Worm (Caenorhabditis elegans): Measurements from ENCODE around the gene glt-6.

DNA sequence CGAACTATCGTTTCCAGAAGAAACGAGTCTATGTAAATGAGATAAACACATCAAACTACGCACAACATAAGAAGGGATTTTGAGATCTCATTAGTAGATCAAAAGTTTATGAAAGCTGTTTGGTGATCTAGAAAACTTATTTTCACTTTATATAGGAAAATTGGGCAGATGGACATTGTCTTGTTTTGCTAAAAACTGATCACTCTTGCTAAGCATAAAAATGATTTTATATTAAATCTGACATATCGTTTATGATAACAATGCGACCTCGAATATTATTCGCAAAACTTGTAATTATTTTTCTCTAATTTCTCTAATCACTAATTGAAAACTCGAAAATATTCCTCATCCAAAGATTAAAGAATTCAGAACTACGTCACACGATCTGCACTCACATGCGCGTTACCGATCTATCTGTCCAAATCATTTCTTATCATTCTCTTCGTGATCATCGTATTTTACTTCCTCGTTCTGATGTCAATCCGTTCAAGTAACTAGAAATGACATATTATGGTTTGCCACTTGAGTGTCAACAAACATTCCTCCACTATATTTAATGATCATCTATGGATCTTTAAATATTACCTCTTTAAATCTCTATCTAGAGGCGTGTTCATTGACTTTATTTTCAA lies 33.5 kb upstream of the glt-6 start, which contains the start of gene F55G1.7:
- TF ChIP-seq fax-1 (tag; optimal IDR thresholded peaks at IDR 0.05) (no peak), rnt-1 (tag; optimal IDR thresholded peaks at IDR 0.05) (no peak), ama-1 (optimal IDR thresholded peaks at IDR 0.05) (no peak), fkh-10 (GFP tag; optimal IDR thresholded peaks at IDR 0.05) (no peak), elt-4 (tag; optimal IDR thresholded peaks at IDR 0.05) (no peak), elt-2 (tag; optimal IDR thresholded peaks at IDR 0.05) (no peak), hlh-8 (tag; optimal IDR thresholded peaks at IDR 0.05) (no peak)

All from whole organism, late embryonic.